Worm (Caenorhabditis elegans) whole organism, late embryonic: Measurements from ENCODE around the gene C04A2.15.

Experiments
- C08G9.2 ChIP-seq: sonication (generic microtip); optimal IDR thresholded peaks from 2 replicates; lab custom pipeline; 2016; ENCODE audit warnings: mild to moderate bottlenecking, missing genetic modification characterization, moderate library complexity, missing compliant biosample characterization
- ceh-30 ChIP-seq: fragments of 150-350 bp; optimal IDR thresholded peaks from 2 replicates; lab custom pipeline; 2014; ENCODE audit warnings: missing biosample characterization, missing genetic modification characterization
- che-1 ChIP-seq: sonication (generic microtip); optimal IDR thresholded peaks from 2 replicates; lab custom pipeline; 2016; ENCODE audit warnings: mild to moderate bottlenecking, missing genetic modification characterization, missing compliant biosample characterization
- dve-1 ChIP-seq: sonication (generic microtip); optimal IDR thresholded peaks from 2 replicates; lab custom pipeline; 2017; ENCODE audit warnings: antibody characterized with exemption, mild to moderate bottlenecking, missing genetic modification characterization, missing compliant biosample characterization
- ets-4 ChIP-seq: sonication (generic microtip); optimal IDR thresholded peaks from 2 replicates; lab custom pipeline; 2016; ENCODE audit warnings: missing genetic modification characterization, missing compliant biosample characterization
- fkh-10 ChIP-seq: fragments of 150-350 bp; optimal IDR thresholded peaks from 2 replicates; lab custom pipeline; 2014; ENCODE audit warnings: missing biosample characterization, missing genetic modification reagents, missing genetic modification characterization
- hlh-30 ChIP-seq: sonication (generic microtip); optimal IDR thresholded peaks from 2 replicates; lab custom pipeline; 2017; ENCODE audit warnings: antibody characterized with exemption, missing genetic modification characterization, missing compliant biosample characterization; ENCODE audit not compliant: insufficient read depth
- nfya-1 ChIP-seq: sonication (generic microtip); optimal IDR thresholded peaks from 2 replicates; lab custom pipeline; 2017; ENCODE audit warnings: missing genetic modification characterization, mild to moderate bottlenecking, missing compliant biosample characterization, antibody characterized with exemption, moderate library complexity
- pag-3 ChIP-seq: sonication (generic microtip); optimal IDR thresholded peaks from 2 replicates; lab custom pipeline; 2016; ENCODE audit warnings: missing compliant biosample characterization, missing genetic modification characterization, borderline replicate concordance
- pha-2 ChIP-seq: sonication (generic microtip); optimal IDR thresholded peaks from 2 replicates; lab custom pipeline; 2017; ENCODE audit warnings: mild to moderate bottlenecking, missing genetic modification characterization, missing compliant biosample characterization
- tbx-2 ChIP-seq: sonication (generic microtip); optimal IDR thresholded peaks from 2 replicates; lab custom pipeline; 2016; ENCODE audit warnings: missing genetic modification characterization, missing compliant biosample characterization
- unc-42 ChIP-seq: sonication (generic microtip); optimal IDR thresholded peaks from 2 replicates; lab custom pipeline; 2016; ENCODE audit warnings: missing genotype, missing genetic modification characterization, missing compliant biosample characterization
- unc-86 ChIP-seq: sonication (generic microtip); optimal IDR thresholded peaks from 2 replicates; lab custom pipeline; 2016; ENCODE audit warnings: missing genetic modification characterization, missing compliant biosample characterization

DNA sequence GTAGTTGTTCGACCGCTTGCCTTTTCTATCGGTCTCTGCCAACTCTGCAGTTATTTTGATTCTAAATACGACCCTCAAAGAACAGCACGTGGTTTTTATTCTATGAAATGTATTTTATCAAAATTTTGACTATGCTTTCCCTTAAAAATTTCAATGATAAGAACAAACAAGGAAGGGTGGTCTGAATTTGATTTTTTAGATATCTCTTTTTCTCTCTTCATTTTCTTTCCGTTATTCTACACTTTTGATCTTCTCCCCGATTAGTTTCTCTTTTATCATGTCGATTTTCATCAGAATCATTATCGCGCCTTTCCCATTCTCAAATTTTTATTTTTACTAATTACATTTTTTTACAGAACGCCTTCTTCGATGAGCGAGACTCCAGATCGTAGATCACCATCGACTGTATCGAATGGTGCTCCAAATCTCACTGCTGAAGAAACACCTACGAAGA, 7.0 kb upstream of the C04A2.15 start:
- TF ChIP-seq ceh-30 (tag; lab: Kevin White, UChicago) (no peak), pag-3 (tag; lab: Kevin White, UChicago) (no peak), unc-42 (tag; lab: Kevin White, UChicago) (no peak), ets-4 (tag; lab: Kevin White, UChicago) (no peak), hlh-30 (tag; lab: Kevin White, UChicago) (no peak), pha-2 (tag; lab: Kevin White, UChicago) (no peak), tbx-2 (tag; lab: Kevin White, UChicago) (no peak), che-1 (no peak), fkh-10 (no peak), unc-86 (tag; lab: Kevin White, UChicago) (no peak), dve-1 (no peak), C08G9.2 (tag; lab: Kevin White, UChicago) (no peak), nfya-1 (tag; lab: Kevin White, UChicago) (no peak)
